Worm (Caenorhabditis elegans) whole organism, mixed stage, embryonic: Measurements from ENCODE around the gene glb-14.

Experiments used
- blmp-1 ChIP-seq: fragments of 150-350 bp; optimal IDR thresholded peaks from 2 replicates; lab custom pipeline; 2014; ENCODE audit warnings: missing biosample characterization, missing genetic modification characterization
- ceh-39 ChIP-seq: fragments of 150-350 bp; optimal IDR thresholded peaks from 2 replicates; lab custom pipeline; 2014; ENCODE audit warnings: missing biosample characterization, missing genetic modification characterization
- ceh-43 ChIP-seq: fragments of 200-800 bp; sonication (Bioruptor generic); optimal IDR thresholded peaks from 2 replicates; lab custom pipeline; 2018; ENCODE audit warnings: mild to moderate bottlenecking, missing genetic modification characterization, moderate library complexity, missing compliant biosample characterization
- ceh-83 ChIP-seq: fragments of 200-800 bp; sonication (Bioruptor generic); optimal IDR thresholded peaks from 2 replicates; lab custom pipeline; 2018; ENCODE audit warnings: mild to moderate bottlenecking, missing genetic modification characterization, missing compliant biosample characterization
- ces-1 ChIP-seq: fragments of 150-350 bp; optimal IDR thresholded peaks from 2 replicates; lab custom pipeline; 2014; ENCODE audit warnings: missing biosample characterization, missing genetic modification reagents, missing genetic modification characterization
- cnd-1 ChIP-seq: fragments of 200-800 bp; sonication (Bioruptor generic); optimal IDR thresholded peaks from 2 replicates; lab custom pipeline; 2018; ENCODE audit warnings: mild to moderate bottlenecking, missing genetic modification characterization, missing compliant biosample characterization
- drap-1 ChIP-seq: fragments of 200-800 bp; sonication (Bioruptor generic); optimal IDR thresholded peaks from 3 replicates; lab custom pipeline; 2018; ENCODE audit warnings: mild to moderate bottlenecking, missing genetic modification characterization, missing compliant biosample characterization
- elt-1 ChIP-seq: sonication (generic microtip); optimal IDR thresholded peaks from 2 replicates; lab custom pipeline; 2017; ENCODE audit warnings: missing genetic modification characterization, mild to moderate bottlenecking, missing compliant biosample characterization, antibody characterized with exemption, moderate library complexity, borderline replicate concordance; ENCODE audit not compliant: insufficient read depth
- elt-3 ChIP-seq: fragments of 150-350 bp; optimal IDR thresholded peaks from 2 replicates; lab custom pipeline; 2014; ENCODE audit warnings: missing biosample characterization, missing genetic modification characterization
- flh-1 ChIP-seq: fragments of 200-800 bp; sonication (Bioruptor generic); optimal IDR thresholded peaks from 2 replicates; lab custom pipeline; 2018; ENCODE audit warnings: mild to moderate bottlenecking, missing genetic modification characterization, moderate library complexity, missing compliant biosample characterization
- ham-2 ChIP-seq: fragments of 200-800 bp; sonication (Bioruptor generic); optimal IDR thresholded peaks from 2 replicates; lab custom pipeline; 2018; ENCODE audit warnings: mild to moderate bottlenecking, missing genetic modification characterization, missing compliant biosample characterization
- lin-13 ChIP-seq: fragments of 150-350 bp; optimal IDR thresholded peaks from 2 replicates; lab custom pipeline; 2014; ENCODE audit warnings: missing biosample characterization, missing genetic modification characterization
- lsy-2 ChIP-seq: fragments of 150-350 bp; optimal IDR thresholded peaks from 2 replicates; lab custom pipeline; 2014; ENCODE audit warnings: missing biosample characterization, missing genetic modification characterization
- mab-5 ChIP-seq: fragments of 150-350 bp; optimal IDR thresholded peaks from 2 replicates; lab custom pipeline; 2014; ENCODE audit warnings: missing biosample characterization, missing genetic modification characterization
- mep-1 ChIP-seq: fragments of 150-350 bp; optimal IDR thresholded peaks from 2 replicates; lab custom pipeline; 2017; ENCODE audit warnings: missing biosample characterization, missing genetic modification reagents, missing genetic modification characterization, inconsistent platforms
- mls-2 ChIP-seq: sonication (generic microtip); optimal IDR thresholded peaks from 2 replicates; lab custom pipeline; 2016; ENCODE audit warnings: mild to moderate bottlenecking, missing genetic modification characterization, moderate library complexity, missing compliant biosample characterization
- nhr-2 ChIP-seq: fragments of 150-350 bp; optimal IDR thresholded peaks from 2 replicates; lab custom pipeline; 2014; ENCODE audit warnings: missing biosample characterization, missing genetic modification characterization
- pha-4 ChIP-seq: fragments of 150-350 bp; optimal IDR thresholded peaks from 2 replicates; lab custom pipeline; 2018; ENCODE audit warnings: missing biosample characterization, missing genetic modification reagents, missing genetic modification characterization
- sem-2 ChIP-seq: fragments of 200-800 bp; sonication (Bioruptor generic); optimal IDR thresholded peaks from 2 replicates; lab custom pipeline; 2018; ENCODE audit warnings: mild to moderate bottlenecking, missing genetic modification characterization, missing compliant biosample characterization
- sptf-1 ChIP-seq: sonication (generic microtip); optimal IDR thresholded peaks from 2 replicates; lab custom pipeline; 2017; ENCODE audit warnings: mild to moderate bottlenecking, missing genetic modification characterization, moderate library complexity, missing compliant biosample characterization
- tbx-8 ChIP-seq: fragments of 200-800 bp; sonication (Bioruptor generic); optimal IDR thresholded peaks from 2 replicates; lab custom pipeline; 2018; ENCODE audit warnings: mild to moderate bottlenecking, missing genetic modification characterization, moderate library complexity, missing compliant biosample characterization
- unc-62 ChIP-seq: fragments of 150-350 bp; optimal IDR thresholded peaks from 2 replicates; lab custom pipeline; 2014; ENCODE audit warnings: missing biosample characterization, missing genetic modification reagents, missing genetic modification characterization
- zip-8 ChIP-seq: fragments of 150-350 bp; optimal IDR thresholded peaks from 2 replicates; lab custom pipeline; 2014; ENCODE audit warnings: missing biosample characterization, missing genetic modification characterization

glb-14 gene

DNA sequence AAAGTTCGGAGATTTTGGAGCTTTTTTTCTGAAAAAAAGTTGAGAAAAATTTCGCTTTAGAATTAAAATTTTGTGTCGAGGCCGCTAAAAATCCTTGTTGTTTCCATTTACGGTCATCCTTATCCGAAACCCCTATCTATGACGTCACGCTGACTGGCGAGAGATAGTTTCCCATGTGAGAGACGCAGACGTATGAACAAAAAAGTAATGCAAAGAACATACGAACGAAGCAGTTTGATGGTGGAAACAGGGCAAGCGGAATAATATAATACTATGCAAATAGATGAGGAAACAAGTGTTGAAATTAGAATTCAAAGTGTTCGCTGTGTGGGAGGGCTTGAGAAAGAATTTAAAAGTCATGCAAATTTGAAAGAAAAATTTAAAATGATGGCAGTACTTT lies 45.7 kb downstream of the glb-14 start:
- TF ChIP-seq sem-2 (GFP tag; lab: Kevin White, UChicago): no peak
- TF ChIP-seq ham-2 (GFP tag; lab: Kevin White, UChicago): no peak

DNA sequence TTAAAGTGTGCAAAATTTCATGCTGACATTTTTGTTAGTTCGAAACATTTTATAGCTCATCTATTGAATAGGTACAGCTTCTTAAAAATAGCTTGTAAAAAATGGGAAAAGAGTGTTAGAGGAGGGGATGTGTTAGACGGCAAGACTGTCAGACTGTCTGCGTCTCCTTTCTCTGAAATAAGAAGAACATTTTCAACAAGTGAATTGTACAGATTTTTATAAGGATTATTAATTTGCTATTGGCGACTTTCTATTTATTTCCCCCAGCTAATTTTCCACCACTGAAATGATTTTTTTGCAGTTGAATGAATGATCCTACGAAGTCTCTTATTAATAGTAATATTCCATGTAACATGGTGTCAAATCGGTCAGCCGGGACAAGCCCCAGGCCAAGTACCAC lies 46.4 kb downstream of the glb-14 start, which contains the start of gene C06B8.7:
C06B8.7 (plus strand) TSS at position 301 of the 400 bp plus-strand sequence.
- no peak for TF ChIP-seq elt-3 (tag; lab: Kevin White, UChicago)
- no peak for TF ChIP-seq nhr-2 (tag; lab: Kevin White, UChicago)
- no peak for TF ChIP-seq mls-2 (tag; lab: Kevin White, UChicago)
- TF ChIP-seq drap-1: no peak
- no peak for TF ChIP-seq elt-1 (tag; lab: Kevin White, UChicago)

DNA sequence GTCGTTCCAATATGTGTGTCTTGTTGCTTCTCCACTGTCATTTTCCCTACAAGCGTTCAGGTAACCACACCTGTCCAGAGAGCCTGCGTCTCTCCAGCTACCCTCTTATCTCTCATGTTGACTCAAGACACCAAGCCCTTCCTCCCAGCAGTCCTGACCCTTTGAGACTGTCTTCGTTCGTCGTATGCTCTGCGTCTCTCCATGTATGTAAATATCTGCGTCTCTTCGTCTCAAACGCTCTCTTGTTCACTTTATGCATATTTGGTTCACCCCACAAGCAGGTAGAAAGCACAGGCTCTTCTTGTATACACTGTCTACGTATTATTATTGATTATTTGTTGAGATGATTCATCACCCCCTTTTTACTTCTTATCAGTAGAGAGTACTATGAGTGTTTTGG lies 47.1 kb downstream of the glb-14 start:
- TF ChIP-seq lsy-2 (tag; lab: Kevin White, UChicago): no peak
- no peak for TF ChIP-seq sem-2 (GFP tag; lab: Kevin White, UChicago)
- TF ChIP-seq mab-5: no peak
- TF ChIP-seq drap-1: no peak
- no peak for TF ChIP-seq sptf-1 (tag; lab: Kevin White, UChicago)
- TF ChIP-seq mls-2 (tag; lab: Kevin White, UChicago): no peak
- TF ChIP-seq nhr-2 (tag; lab: Kevin White, UChicago): no peak
- no peak for TF ChIP-seq unc-62 (GFP tag; lab: Kevin White, UChicago)
- TF ChIP-seq ham-2 (GFP tag; lab: Kevin White, UChicago): peak; percentile 66
- TF ChIP-seq lin-13 (tag; lab: Kevin White, UChicago): peak; percentile 4
- TF ChIP-seq elt-1 (tag; lab: Kevin White, UChicago): no peak
- TF ChIP-seq zip-8 (tag; lab: Kevin White, UChicago): no peak
- no peak for TF ChIP-seq flh-1
- TF ChIP-seq cnd-1 (tag; lab: Kevin White, UChicago): peak; percentile 17
- no peak for TF ChIP-seq blmp-1 (tag; lab: Kevin White, UChicago)
- TF ChIP-seq ceh-83: no peak
- no peak for TF ChIP-seq ceh-43 (GFP tag; lab: Kevin White, UChicago)
- peak; percentile 100 for TF ChIP-seq pha-4
- no peak for TF ChIP-seq ceh-39 (tag; lab: Kevin White, UChicago)

DNA sequence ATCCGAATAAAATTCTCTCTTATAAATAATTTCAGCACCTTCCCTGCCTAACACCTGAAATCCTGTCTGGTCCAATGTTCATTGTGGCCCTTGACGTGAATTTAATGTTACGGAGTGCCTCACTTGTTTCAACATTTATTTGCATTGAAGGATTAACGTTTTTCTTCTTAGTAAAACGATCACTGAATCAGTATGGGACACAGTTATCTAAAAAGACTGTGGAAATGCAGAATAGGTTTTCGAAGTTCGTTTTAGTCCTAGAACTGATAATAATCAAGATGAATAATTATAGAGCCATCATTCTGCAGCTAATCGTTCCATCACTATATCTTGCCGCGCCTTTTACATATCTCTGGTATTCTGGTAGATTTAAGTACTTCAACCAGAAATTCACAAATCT lies 49.6 kb downstream of the glb-14 start, which contains the start of gene srh-219:
srh-219 (plus strand) TSS at position 301 of the 400 bp plus-strand sequence.
- TF ChIP-seq ham-2 (GFP tag; lab: Kevin White, UChicago): no peak
- TF ChIP-seq ces-1: no peak
- TF ChIP-seq zip-8 (tag; lab: Kevin White, UChicago): no peak
- no peak for TF ChIP-seq mab-5
- TF ChIP-seq flh-1: no peak

DNA sequence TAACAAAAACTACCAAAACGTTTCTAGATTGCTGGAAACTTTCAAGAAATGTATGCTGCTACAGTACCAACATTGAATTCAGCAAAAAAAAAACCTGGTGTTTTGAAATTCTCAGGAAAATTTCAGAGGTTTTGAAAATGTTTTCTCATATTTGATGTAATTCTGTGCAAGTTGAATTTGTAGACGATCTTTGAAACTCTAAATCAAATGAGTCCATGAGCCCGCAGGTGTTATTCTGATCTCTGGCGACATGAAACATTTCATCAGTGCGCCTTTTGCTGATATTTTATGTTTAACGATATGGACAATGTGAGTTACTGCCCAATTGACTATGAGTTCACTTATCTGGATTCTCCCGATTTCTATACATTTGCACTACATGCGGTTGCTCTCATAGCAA lies 51.1 kb downstream of the glb-14 start, which contains the start of gene srh-218:
srh-218 (plus strand) TSS at position 301 of the 400 bp plus-strand sequence.
- TF ChIP-seq ceh-39 (tag; lab: Kevin White, UChicago): no peak
- no peak for TF ChIP-seq ceh-83
- TF ChIP-seq elt-3 (tag; lab: Kevin White, UChicago): no peak
- TF ChIP-seq mep-1 (tag; lab: Kevin White, UChicago): no peak
- no peak for TF ChIP-seq flh-1
- TF ChIP-seq sptf-1 (tag; lab: Kevin White, UChicago): no peak
- TF ChIP-seq tbx-8: no peak
- no peak for TF ChIP-seq pha-4
- TF ChIP-seq mls-2 (tag; lab: Kevin White, UChicago): no peak
- no peak for TF ChIP-seq blmp-1 (tag; lab: Kevin White, UChicago)
